Worm (Caenorhabditis elegans) whole organism, late embryonic: Measurements from ENCODE around the gene C14F11.7.

ENCODE experiments used
- F13H6.1 ChIP-seq: sonication (generic microtip); optimal IDR thresholded peaks from 2 replicates; lab custom pipeline; 2016; ENCODE audit warnings: missing genetic modification characterization, missing compliant biosample characterization
- K09A11.1 ChIP-seq: sonication (generic microtip); optimal IDR thresholded peaks from 2 replicates; lab custom pipeline; 2017; ENCODE audit warnings: antibody characterized with exemption, mild to moderate bottlenecking, missing genetic modification characterization, missing compliant biosample characterization; ENCODE audit not compliant: insufficient read depth
- T23F11.4 ChIP-seq: fragments of 200-800 bp; sonication (Bioruptor generic); optimal IDR thresholded peaks from 2 replicates; lab custom pipeline; 2018; ENCODE audit warnings: mild to moderate bottlenecking, missing genetic modification characterization, missing compliant biosample characterization
- Y22D7AL.16 ChIP-seq: sonication (generic microtip); optimal IDR thresholded peaks from 2 replicates; lab custom pipeline; 2016; ENCODE audit warnings: missing genetic modification characterization, missing compliant biosample characterization
- ahr-1 ChIP-seq: sonication (generic microtip); optimal IDR thresholded peaks from 2 replicates; lab custom pipeline; 2016; ENCODE audit warnings: missing genetic modification characterization, missing compliant biosample characterization
- ceh-18 ChIP-seq: sonication (generic microtip); optimal IDR thresholded peaks from 2 replicates; lab custom pipeline; 2016; ENCODE audit warnings: missing genetic modification characterization, missing compliant biosample characterization
- ceh-19 ChIP-seq: fragments of 200-800 bp; sonication (Bioruptor generic); optimal IDR thresholded peaks from 2 replicates; lab custom pipeline; 2018; ENCODE audit warnings: mild to moderate bottlenecking, missing genetic modification characterization, missing compliant biosample characterization
- ceh-2 ChIP-seq: sonication (generic microtip); optimal IDR thresholded peaks from 2 replicates; lab custom pipeline; 2016; ENCODE audit warnings: missing genotype, missing genetic modification characterization, missing compliant biosample characterization
- ceh-22 ChIP-seq: sonication (generic microtip); optimal IDR thresholded peaks from 2 replicates; lab custom pipeline; 2017; ENCODE audit warnings: missing biosample characterization, missing genetic modification characterization
- ceh-9 ChIP-seq: sonication (generic microtip); optimal IDR thresholded peaks from 2 replicates; lab custom pipeline; 2016; ENCODE audit warnings: mild to moderate bottlenecking, missing genetic modification characterization, inconsistent platforms, missing compliant biosample characterization
- che-1 ChIP-seq: sonication (generic microtip); optimal IDR thresholded peaks from 2 replicates; lab custom pipeline; 2016; ENCODE audit warnings: mild to moderate bottlenecking, missing genetic modification characterization, missing compliant biosample characterization
- dmd-4 ChIP-seq: sonication (generic microtip); optimal IDR thresholded peaks from 2 replicates; lab custom pipeline; 2016; ENCODE audit warnings: borderline replicate concordance, missing genetic modification characterization, missing compliant biosample characterization
- dve-1 ChIP-seq: sonication (generic microtip); optimal IDR thresholded peaks from 2 replicates; lab custom pipeline; 2017; ENCODE audit warnings: antibody characterized with exemption, mild to moderate bottlenecking, missing genetic modification characterization, missing compliant biosample characterization
- elt-2 ChIP-seq: sonication (generic microtip); optimal IDR thresholded peaks from 2 replicates; lab custom pipeline; 2016; ENCODE audit warnings: missing genetic modification reagents, missing genetic modification characterization, missing compliant biosample characterization
- fax-1 ChIP-seq: sonication (generic microtip); optimal IDR thresholded peaks from 2 replicates; lab custom pipeline; 2016; ENCODE audit warnings: missing genotype, missing genetic modification characterization, missing compliant biosample characterization
- fkh-10 ChIP-seq: fragments of 150-350 bp; optimal IDR thresholded peaks from 2 replicates; lab custom pipeline; 2014; ENCODE audit warnings: missing biosample characterization, missing genetic modification reagents, missing genetic modification characterization
- gmeb-2 ChIP-seq: sonication (generic microtip); optimal IDR thresholded peaks from 2 replicates; lab custom pipeline; 2016; ENCODE audit warnings: missing genetic modification characterization, inconsistent platforms, missing compliant biosample characterization
- hlh-13 ChIP-seq: fragments of 200-800 bp; sonication (Bioruptor generic); optimal IDR thresholded peaks from 2 replicates; lab custom pipeline; 2018; ENCODE audit warnings: mild to moderate bottlenecking, missing genetic modification characterization, missing compliant biosample characterization
- hlh-15 ChIP-seq: sonication (generic microtip); optimal IDR thresholded peaks from 2 replicates; lab custom pipeline; 2016; ENCODE audit warnings: missing genetic modification characterization, missing compliant biosample characterization
- hlh-6 ChIP-seq: sonication (generic microtip); optimal IDR thresholded peaks from 2 replicates; lab custom pipeline; 2016; ENCODE audit warnings: missing genotype, missing genetic modification characterization, missing compliant biosample characterization
- hlh-8 ChIP-seq: sonication (generic microtip); optimal IDR thresholded peaks from 2 replicates; lab custom pipeline; 2016; ENCODE audit warnings: missing genotype, missing genetic modification characterization, missing compliant biosample characterization
- lin-11 ChIP-seq: fragments of 200-800 bp; sonication (Bioruptor generic); optimal IDR thresholded peaks from 2 replicates; lab custom pipeline; 2018; ENCODE audit warnings: mild to moderate bottlenecking, missing genetic modification characterization, missing compliant biosample characterization
- nhr-11 ChIP-seq: fragments of 150-350 bp; optimal IDR thresholded peaks from 2 replicates; lab custom pipeline; 2014; ENCODE audit warnings: missing biosample characterization, missing genetic modification characterization
- odd-2 ChIP-seq: sonication (generic microtip); optimal IDR thresholded peaks from 2 replicates; lab custom pipeline; 2017; ENCODE audit warnings: antibody characterized with exemption, mild to moderate bottlenecking, missing genetic modification characterization, missing compliant biosample characterization
- pag-3 ChIP-seq: sonication (generic microtip); optimal IDR thresholded peaks from 2 replicates; lab custom pipeline; 2016; ENCODE audit warnings: missing compliant biosample characterization, missing genetic modification characterization, borderline replicate concordance
- pha-2 ChIP-seq: sonication (generic microtip); optimal IDR thresholded peaks from 2 replicates; lab custom pipeline; 2017; ENCODE audit warnings: mild to moderate bottlenecking, missing genetic modification characterization, missing compliant biosample characterization
- pha-4 ChIP-seq: fragments of 150-350 bp; optimal IDR thresholded peaks from 2 replicates; lab custom pipeline; 2018; ENCODE audit warnings: missing biosample characterization, missing genetic modification reagents, missing genetic modification characterization
- pqm-1 ChIP-seq: sonication (generic microtip); optimal IDR thresholded peaks from 2 replicates; lab custom pipeline; 2016; ENCODE audit warnings: missing genetic modification characterization, missing compliant biosample characterization
- rnt-1 ChIP-seq: sonication (generic microtip); optimal IDR thresholded peaks from 2 replicates; lab custom pipeline; 2016; ENCODE audit warnings: missing genetic modification characterization, missing compliant biosample characterization
- sdc-2 ChIP-seq: sonication (generic microtip); optimal IDR thresholded peaks from 2 replicates; lab custom pipeline; 2016; ENCODE audit warnings: missing genotype, missing genetic modification characterization, missing compliant biosample characterization
- sox-4 ChIP-seq: sonication (generic microtip); optimal IDR thresholded peaks from 2 replicates; lab custom pipeline; 2017; ENCODE audit warnings: mild to moderate bottlenecking, missing genetic modification characterization, inconsistent platforms, missing compliant biosample characterization
- tbx-2 ChIP-seq: sonication (generic microtip); optimal IDR thresholded peaks from 2 replicates; lab custom pipeline; 2016; ENCODE audit warnings: missing genetic modification characterization, missing compliant biosample characterization
- unc-3 ChIP-seq, 2 experiments: fragments of 200-800 bp in 1 of 2; sonication (Bioruptor generic) in 1 of 2; sonication (generic microtip) in 1 of 2; conservative IDR thresholded peaks in 1 of 2; optimal IDR thresholded peaks in 1 of 2; 2 replicates each; pipeline versions ENCODE4 v1.3.6 to Lab custom; 2016 to 2022; ENCODE audit warnings: missing compliant biosample characterization in 2 of 2, missing genetic modification characterization in 2 of 2, missing genetic modification reagents in 1 of 2
- unc-42 ChIP-seq: sonication (generic microtip); optimal IDR thresholded peaks from 2 replicates; lab custom pipeline; 2016; ENCODE audit warnings: missing genotype, missing genetic modification characterization, missing compliant biosample characterization
- unc-55 ChIP-seq: sonication (generic microtip); optimal IDR thresholded peaks from 2 replicates; lab custom pipeline; 2017; ENCODE audit warnings: missing biosample characterization, missing genetic modification reagents, missing genetic modification characterization
- zip-5 ChIP-seq: sonication (generic microtip); optimal IDR thresholded peaks from 2 replicates; lab custom pipeline; 2016; ENCODE audit warnings: missing genetic modification characterization, missing compliant biosample characterization

Gene C14F11.7

DNA sequence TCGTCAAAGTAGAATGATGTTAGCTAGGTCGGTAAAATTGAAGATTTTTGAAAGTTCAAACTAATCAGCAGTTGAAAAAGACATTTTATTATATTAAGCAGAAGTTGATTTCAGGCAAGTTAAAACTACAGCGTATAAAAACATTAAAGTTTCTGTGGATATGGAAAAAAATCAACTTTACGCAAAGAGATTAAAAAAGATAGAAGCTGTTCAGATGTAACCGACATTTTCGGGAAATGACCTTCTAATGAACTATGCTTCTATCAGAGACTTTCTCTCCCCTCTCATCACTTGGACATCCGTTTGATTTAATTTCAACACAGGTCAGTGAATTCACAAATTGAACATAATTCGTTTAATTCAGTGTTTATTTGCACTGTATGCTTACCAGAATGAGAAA, 28.1 kb downstream of the C14F11.7 start, which contains the start of gene T13C5.7:
Gene T13C5.7, plus strand, starts transcription at position 301 of the 400 bp plus-strand sequence.
- TF ChIP-seq K09A11.1 (tag; lab: Kevin White, UChicago) (no peak), dmd-4 (tag; lab: Kevin White, UChicago) (no peak), sdc-2 (tag; lab: Kevin White, UChicago) (no peak), hlh-13 (GFP tag; lab: Kevin White, UChicago) (no peak), ceh-2 (no peak)

DNA sequence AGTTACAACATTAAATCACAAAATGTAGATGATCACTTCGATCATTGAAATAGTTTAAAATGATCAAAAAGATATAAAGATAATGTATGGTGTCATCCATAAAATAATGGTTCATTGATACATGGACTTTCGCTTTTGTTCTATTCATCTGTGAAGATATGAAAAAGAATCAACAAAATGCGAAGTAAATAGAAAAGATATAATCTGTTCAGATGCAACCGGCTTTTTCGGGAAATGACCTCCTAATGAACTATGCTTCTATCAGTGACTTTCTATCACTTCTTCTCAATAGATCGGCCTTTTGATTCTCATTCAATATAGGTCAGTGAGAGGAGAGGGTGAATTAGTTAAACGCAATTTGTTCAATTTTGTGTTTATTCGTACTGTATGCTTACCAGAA, 29.4 kb downstream of the C14F11.7 start:
- TF ChIP-seq pha-2 (no peak), tbx-2 (tag; lab: Kevin White, UChicago) (no peak), pag-3 (tag; lab: Kevin White, UChicago) (no peak), unc-55 (GFP tag; lab: Kevin White, UChicago) (no peak), pqm-1 (tag; lab: Kevin White, UChicago) (no peak)

DNA sequence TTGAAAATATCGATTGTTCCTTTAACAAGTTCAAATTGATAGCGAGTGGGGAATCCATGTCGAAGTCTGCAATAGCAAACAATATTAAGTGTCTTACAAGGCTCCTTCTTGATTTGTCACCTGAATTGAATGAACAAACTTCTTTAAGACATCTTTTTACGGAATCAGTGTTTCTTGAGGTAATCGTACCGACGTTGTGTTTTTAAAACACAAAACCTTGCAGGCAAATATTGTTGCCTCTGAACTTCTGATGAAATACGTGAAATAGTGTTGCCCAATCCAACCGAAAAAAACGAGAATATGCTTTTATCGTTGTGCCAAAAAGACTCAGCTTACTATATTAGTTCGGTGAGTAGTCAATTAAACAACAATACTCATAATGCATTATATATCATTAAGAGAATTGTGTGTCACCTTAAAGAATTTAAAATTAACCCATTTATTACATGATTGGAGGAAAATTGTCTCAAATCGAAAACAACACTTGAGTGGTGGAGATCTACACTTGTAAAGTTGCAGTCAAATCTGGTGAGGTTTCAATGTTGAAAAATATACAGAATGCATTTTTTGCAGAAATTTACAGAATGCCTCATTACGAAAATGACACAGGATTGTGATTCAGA, 30.3 kb downstream of the C14F11.7 start, which contains the start of the genes T25B2.4 and T13C5.3:
Gene T25B2.4, plus strand, starts transcription at position 301 of the 623 bp plus-strand sequence.
Gene T13C5.3, plus strand, starts transcription at position 573 of the 623 bp plus-strand sequence.
- TF ChIP-seq rnt-1 (tag; lab: Kevin White, UChicago) (no peak), sox-4 (tag; lab: Kevin White, UChicago) (no peak), odd-2 (tag; lab: Kevin White, UChicago) (no peak), F13H6.1 (tag; lab: Kevin White, UChicago) (no peak), ceh-2 (no peak), hlh-6 (tag; lab: Kevin White, UChicago) (no peak), fkh-10 (no peak), gmeb-2 (tag; lab: Kevin White, UChicago) (no peak), nhr-11 (tag; lab: Kevin White, UChicago) (no peak), dve-1 (tag; lab: Kevin White, UChicago) (no peak), ceh-22 (tag; lab: Kevin White, UChicago) (no peak), ahr-1 (tag; lab: Kevin White, UChicago) (no peak), che-1 (no peak), Y22D7AL.16 (no peak), fax-1 (tag; lab: Kevin White, UChicago) (no peak), lin-11 (tag; lab: Kevin White, UChicago) (no peak), hlh-15 (no peak), T23F11.4 (GFP tag; lab: Kevin White, UChicago) (no peak), ceh-9 (tag; lab: Kevin White, UChicago) (no peak), hlh-8 (tag; lab: Kevin White, UChicago) (no peak)

DNA sequence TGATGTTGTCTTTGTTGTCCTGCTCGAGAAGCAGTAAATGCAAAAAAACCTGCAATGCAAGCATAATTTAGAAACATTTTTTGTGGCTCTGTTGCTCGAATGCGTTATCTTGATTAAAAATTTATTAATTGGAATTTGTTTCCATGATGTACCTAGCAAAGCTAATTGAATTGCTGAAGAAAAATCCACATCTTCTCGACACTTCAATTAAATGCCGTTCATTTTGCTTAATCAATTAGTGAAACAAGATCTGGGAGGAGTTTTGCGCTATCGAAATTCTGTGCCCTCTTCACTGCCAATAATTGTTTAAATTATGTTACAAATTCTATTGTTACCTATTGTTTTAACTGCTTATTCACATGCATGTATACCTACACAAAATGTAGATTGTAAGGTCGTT, 32.5 kb downstream of the C14F11.7 start, which contains the start of gene T25B2.3:
Gene T25B2.3, plus strand, starts transcription at position 301 of the 400 bp plus-strand sequence.
- TF ChIP-seq unc-42 (tag; lab: Kevin White, UChicago) (no peak), elt-2 (tag; lab: Kevin White, UChicago) (no peak), F13H6.1 (tag; lab: Kevin White, UChicago) (no peak), unc-3 (GFP tag; conservative IDR thresholded peaks at IDR 0.05; lab: Robert Waterston, UW) (no peak), unc-3 (tag; optimal IDR thresholded peaks at IDR 0.05; lab: Kevin White, UChicago) (no peak), zip-5 (no peak), Y22D7AL.16 (no peak), fkh-10 (no peak), pha-4 (no peak), unc-55 (GFP tag; lab: Kevin White, UChicago) (no peak), ceh-18 (tag; lab: Kevin White, UChicago) (no peak), hlh-15 (no peak), ceh-19 (GFP tag; lab: Kevin White, UChicago) (no peak)
